Worm (Caenorhabditis elegans): ENCODE results near the gene Y67H2A.10.
A peak's percentile ranks its signal among the peaks of the same experiment; 100 is the strongest.

Y67H2A.10 gene

ce11 chrIV:13289321-13289720 lies at the start of gene Y67H2A.10:
Gene Y67H2A.10 (minus strand): TSS chrIV:13289504.
- TF ChIP-seq mep-1 (tag; optimal IDR thresholded peaks at IDR 0.05) (peak; percentile 11), mes-2 (tag; optimal IDR thresholded peaks at IDR 0.05; ENCODE audit: poor library complexity, severe bottlenecking) (peak; percentile 90), hif-1 (tag; optimal IDR thresholded peaks at IDR 0.05) (peak in 1 of 2 experiments; percentile 64), ceh-82 (tag; optimal IDR thresholded peaks at IDR 0.05) (no peak), mdt-29 (GFP tag; IDR thresholded peaks at IDR 0.05) (no peak), aha-1 (tag) (peak; percentile 31), dve-1 (tag; optimal IDR thresholded peaks at IDR 0.05; ENCODE audit: insufficient read depth) (peak; percentile 8), lin-38 (GFP tag; IDR thresholded peaks at IDR 0.05) (peak; percentile 37; the same call in 1 of the 2 replicates), lsy-2 (tag; optimal IDR thresholded peaks at IDR 0.05) (peak in 1 of 2 experiments; percentile 45), spr-1 (tag; optimal IDR thresholded peaks at IDR 0.05) (no peak), dpl-1 (GFP tag; optimal IDR thresholded peaks at IDR 0.05) (peak; percentile 44)

DNA sequence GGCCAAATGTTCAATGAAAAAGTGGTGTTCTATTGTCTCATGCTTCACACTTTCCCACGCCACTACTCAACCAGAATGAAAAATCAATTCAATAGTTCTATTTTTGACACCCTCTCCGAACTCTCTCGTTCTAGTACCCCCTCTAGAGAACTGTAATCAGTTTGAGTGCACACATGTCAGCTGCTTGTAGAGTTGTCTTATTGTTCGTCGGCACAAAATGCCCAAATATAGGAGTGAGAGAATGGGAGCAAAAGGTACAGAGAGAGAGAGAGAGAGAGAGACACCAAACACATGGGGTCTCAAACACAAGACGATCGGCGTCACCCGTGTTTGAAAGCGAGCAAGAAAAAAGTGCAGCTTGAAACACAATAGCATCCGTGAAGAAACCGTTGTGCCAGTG lies 45.0 kb upstream of the Y67H2A.10 start:
- TF ChIP-seq duxl-1 (tag; optimal IDR thresholded peaks at IDR 0.05; ENCODE audit: poor library complexity): no peak
- no peak for TF ChIP-seq ztf-7 (tag; optimal IDR thresholded peaks at IDR 0.05)
- TF ChIP-seq mxl-2 (GFP tag; conservative IDR thresholded peaks at IDR 0.05): no peak
- TF ChIP-seq vab-7 (GFP tag; IDR thresholded peaks at IDR 0.05): no peak
- no peak for TF ChIP-seq lin-29 (GFP tag; IDR thresholded peaks at IDR 0.05)
- TF ChIP-seq zip-11 (GFP tag; IDR thresholded peaks at IDR 0.05): no peak
- no peak for TF ChIP-seq dpl-1 (GFP tag; optimal IDR thresholded peaks at IDR 0.05)
- no peak for TF ChIP-seq R02D3.7 (tag; optimal IDR thresholded peaks at IDR 0.05)
- no peak for TF ChIP-seq ceh-20 (GFP tag; IDR thresholded peaks at IDR 0.05)
- TF ChIP-seq Y75B8A.6 (GFP tag; IDR thresholded peaks at IDR 0.05): no peak
- TF ChIP-seq nhr-25 (tag; optimal IDR thresholded peaks at IDR 0.05; ENCODE audit: borderline replicate concordance, insufficient read depth): no peak
- TF ChIP-seq skn-1 (tag; optimal IDR thresholded peaks at IDR 0.05): no peak
- peak; percentile 0 for TF ChIP-seq nhr-77 (tag; optimal IDR thresholded peaks at IDR 0.05)
- TF ChIP-seq egl-27 (tag; optimal IDR thresholded peaks at IDR 0.05): no peak
- no peak for TF ChIP-seq attf-4 (tag; optimal IDR thresholded peaks at IDR 0.05)
- no peak for TF ChIP-seq tra-1 (GFP tag; IDR thresholded peaks at IDR 0.05)
- no peak for TF ChIP-seq ZK337.2 (GFP tag; IDR thresholded peaks at IDR 0.05)
- TF ChIP-seq F44E2.7 (GFP tag; IDR thresholded peaks at IDR 0.05): no peak
- TF ChIP-seq lsy-2 (tag; optimal IDR thresholded peaks at IDR 0.05): no peak
- TF ChIP-seq hlh-11 (tag; optimal IDR thresholded peaks at IDR 0.05): peak; percentile 16
- no peak for TF ChIP-seq ZK546.5 (tag; optimal IDR thresholded peaks at IDR 0.05)
- TF ChIP-seq aha-1 (tag): no peak
- no peak for TF ChIP-seq nhr-10 (tag; optimal IDR thresholded peaks at IDR 0.05)
- TF ChIP-seq pha-4 (GFP tag; IDR thresholded peaks at IDR 0.05): no peak
- TF ChIP-seq pha-4 (tag; optimal IDR thresholded peaks at IDR 0.05): no peak
- no peak for TF ChIP-seq jun-1 (tag; optimal IDR thresholded peaks at IDR 0.05)
- peak; percentile 11 for TF ChIP-seq pqm-1 (tag; optimal IDR thresholded peaks at IDR 0.05)
- no peak for TF ChIP-seq madf-9 (GFP tag; conservative IDR thresholded peaks at IDR 0.05)
- TF ChIP-seq egl-43 (GFP tag; IDR thresholded peaks at IDR 0.05): no peak
- TF ChIP-seq Y105C5A.15 (GFP tag; IDR thresholded peaks at IDR 0.05): no peak
- peak in 1 of 2 experiments; percentile 27 for TF ChIP-seq hif-1 (tag; optimal IDR thresholded peaks at IDR 0.05)
- no peak for TF ChIP-seq nhr-42 (GFP tag; IDR thresholded peaks at IDR 0.05)
- peak; percentile 48 for TF ChIP-seq hlh-30 (tag; optimal IDR thresholded peaks at IDR 0.05; ENCODE audit: insufficient read depth)
- TF ChIP-seq daf-16 (GFP tag; optimal IDR thresholded peaks at IDR 0.05): no peak
- TF ChIP-seq daf-16 (tag; optimal IDR thresholded peaks at IDR 0.05): peak; percentile 11
- TF ChIP-seq ama-1 (optimal IDR thresholded peaks at IDR 0.05): no peak
- peak; percentile 77 for TF ChIP-seq nhr-28 (tag; optimal IDR thresholded peaks at IDR 0.05)
- TF ChIP-seq nhr-11 (tag; optimal IDR thresholded peaks at IDR 0.05): no peak
- TF ChIP-seq lin-39 (tag; optimal IDR thresholded peaks at IDR 0.05): no peak
- TF ChIP-seq daf-12 (tag; optimal IDR thresholded peaks at IDR 0.05): no peak
- no peak for TF ChIP-seq D1046.2 (GFP tag; IDR thresholded peaks at IDR 0.05)
- TF ChIP-seq F26F4.8 (GFP tag; conservative IDR thresholded peaks at IDR 0.05): no peak
- TF ChIP-seq daf-19 (GFP tag; conservative IDR thresholded peaks at IDR 0.05): no peak
- TF ChIP-seq mes-2 (tag; optimal IDR thresholded peaks at IDR 0.05; ENCODE audit: poor library complexity, severe bottlenecking): no peak

Measured in whole organism, L4 larva.